Worm (Caenorhabditis elegans) whole organism, L2 larva: ENCODE measurements around the gene unc-115.

Experiments
- ZK546.5 ChIP-seq: sonication (generic microtip); optimal IDR thresholded peaks from 2 replicates; lab custom pipeline; 2017; ENCODE audit warnings: missing biosample characterization, missing genetic modification characterization
- alr-1 ChIP-seq: fragments of 150-350 bp; optimal IDR thresholded peaks from 2 replicates; lab custom pipeline; 2014; ENCODE audit warnings: missing biosample characterization, missing genetic modification characterization
- aly-2 ChIP-seq: fragments of 150-350 bp; optimal IDR thresholded peaks from 2 replicates; lab custom pipeline; 2014; ENCODE audit warnings: missing biosample characterization, missing genetic modification characterization
- ceh-82 ChIP-seq: fragments of 150-350 bp; optimal IDR thresholded peaks from 2 replicates; lab custom pipeline; 2014; ENCODE audit warnings: missing biosample characterization, missing genetic modification characterization
- egl-27 ChIP-seq: sonication (generic microtip); optimal IDR thresholded peaks from 3 replicates; lab custom pipeline; 2017; ENCODE audit warnings: missing biosample characterization, missing genetic modification reagents, missing genetic modification characterization
- elt-1 ChIP-seq: fragments of 150-350 bp; optimal IDR thresholded peaks from 2 replicates; lab custom pipeline; 2014; ENCODE audit warnings: missing biosample characterization, missing genetic modification characterization
- elt-3 ChIP-seq: sonication (generic microtip); optimal IDR thresholded peaks from 2 replicates; lab custom pipeline; 2017; ENCODE audit warnings: missing biosample characterization, missing genetic modification characterization
- lin-11 ChIP-seq: fragments of 150-350 bp; sonication (generic microtip); optimal IDR thresholded peaks from 2 replicates; lab custom pipeline; 2014; ENCODE audit warnings: missing biosample characterization, missing genetic modification characterization, inconsistent platforms, mixed read lengths
- lin-13 ChIP-seq: fragments of 150-350 bp; optimal IDR thresholded peaks from 2 replicates; lab custom pipeline; 2014; ENCODE audit warnings: missing biosample characterization, missing genetic modification reagents, missing genetic modification characterization
- nhr-12 ChIP-seq: fragments of 150-350 bp; optimal IDR thresholded peaks from 2 replicates; lab custom pipeline; 2014; ENCODE audit warnings: missing biosample characterization, missing genetic modification characterization
- nhr-21 ChIP-seq: fragments of 150-350 bp; optimal IDR thresholded peaks from 2 replicates; lab custom pipeline; 2014; ENCODE audit warnings: missing biosample characterization, missing genetic modification characterization
- unc-62 ChIP-seq: fragments of 150-350 bp; optimal IDR thresholded peaks from 2 replicates; lab custom pipeline; 2014; ENCODE audit warnings: missing biosample characterization, missing genetic modification reagents, missing genetic modification characterization

DNA sequence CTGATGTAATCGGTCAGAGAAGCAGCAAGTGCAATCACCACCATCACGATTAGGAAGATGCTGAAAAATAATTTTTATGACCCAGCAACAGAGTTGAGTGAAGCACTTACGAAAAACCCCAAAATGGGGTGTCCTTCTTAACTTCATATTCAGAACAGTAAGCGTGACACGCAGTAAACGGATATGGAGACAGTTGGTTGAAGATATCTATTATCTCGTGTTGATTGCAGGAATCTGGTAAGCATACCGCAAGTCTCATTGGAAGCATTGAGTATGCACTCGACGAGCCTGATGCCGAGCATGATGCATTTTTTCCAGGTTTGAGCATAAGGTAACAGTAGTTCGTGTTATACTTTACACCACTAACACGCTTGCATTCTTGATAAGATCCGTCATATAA is 5.4 kb upstream of the unc-115 start:
- no peak for TF ChIP-seq nhr-12 (tag; lab: Kevin White, UChicago)
- no peak for TF ChIP-seq egl-27 (tag; lab: Kevin White, UChicago)
- TF ChIP-seq unc-62 (GFP tag; lab: Kevin White, UChicago), result no peak
- no peak for TF ChIP-seq ceh-82 (tag; lab: Kevin White, UChicago)
- TF ChIP-seq ZK546.5 (tag; lab: Kevin White, UChicago), result no peak
- no peak for TF ChIP-seq elt-3
- no peak for TF ChIP-seq lin-11 (tag; lab: Kevin White, UChicago)
- TF ChIP-seq aly-2, result no peak
- TF ChIP-seq elt-1 (tag; lab: Kevin White, UChicago), result no peak
- no peak for TF ChIP-seq lin-13 (GFP tag; lab: Kevin White, UChicago)
- no peak for TF ChIP-seq nhr-21 (tag; lab: Kevin White, UChicago)
- TF ChIP-seq alr-1 (tag; lab: Kevin White, UChicago), result no peak
